Worm (Caenorhabditis elegans): ENCODE results near the gene hlh-17.

ce11 chrIV:16210913-16211312, 43.7 kb upstream of the hlh-17 start, which contains the start of gene H25K10.2:
- TF ChIP-seq ztf-23 (GFP tag; IDR thresholded peaks at IDR 0.05): no peak
- TF ChIP-seq cog-1 (tag; optimal IDR thresholded peaks at IDR 0.05): no peak
- TF ChIP-seq ztf-29 (GFP tag; IDR thresholded peaks at IDR 0.05): no peak
- no peak for TF ChIP-seq tab-1 (GFP tag; IDR thresholded peaks at IDR 0.05)
- no peak for TF ChIP-seq T22C8.4 (GFP tag; IDR thresholded peaks at IDR 0.05)
- TF ChIP-seq med-1 (GFP tag; optimal IDR thresholded peaks at IDR 0.05; ENCODE audit: insufficient read depth): no peak
